Worm (Caenorhabditis elegans) whole organism, late embryonic: ENCODE measurements around the gene imp-3.

Source experiments
- C08G9.2 ChIP-seq: sonication (generic microtip); optimal IDR thresholded peaks from 2 replicates; lab custom pipeline; 2016; ENCODE audit warnings: mild to moderate bottlenecking, missing genetic modification characterization, moderate library complexity, missing compliant biosample characterization
- K02D7.2 ChIP-seq: sonication (generic microtip); optimal IDR thresholded peaks from 2 replicates; lab custom pipeline; 2017; ENCODE audit warnings: mild to moderate bottlenecking, missing genetic modification characterization, missing compliant biosample characterization
- ama-1 ChIP-seq: fragments of 150-350 bp; optimal IDR thresholded peaks from 2 replicates; lab custom pipeline; 2014
- ceh-14 ChIP-seq: sonication (generic microtip); optimal IDR thresholded peaks from 2 replicates; lab custom pipeline; 2016; ENCODE audit warnings: missing genotype, missing genetic modification characterization, missing compliant biosample characterization
- ceh-18 ChIP-seq: sonication (generic microtip); optimal IDR thresholded peaks from 2 replicates; lab custom pipeline; 2016; ENCODE audit warnings: missing genetic modification characterization, missing compliant biosample characterization
- ceh-19 ChIP-seq: fragments of 200-800 bp; sonication (Bioruptor generic); optimal IDR thresholded peaks from 2 replicates; lab custom pipeline; 2018; ENCODE audit warnings: mild to moderate bottlenecking, missing genetic modification characterization, missing compliant biosample characterization
- ceh-22 ChIP-seq: sonication (generic microtip); optimal IDR thresholded peaks from 2 replicates; lab custom pipeline; 2017; ENCODE audit warnings: missing biosample characterization, missing genetic modification characterization
- ceh-30 ChIP-seq: fragments of 150-350 bp; optimal IDR thresholded peaks from 2 replicates; lab custom pipeline; 2014; ENCODE audit warnings: missing biosample characterization, missing genetic modification characterization
- ceh-31 ChIP-seq: sonication (generic microtip); optimal IDR thresholded peaks from 2 replicates; lab custom pipeline; 2016; ENCODE audit warnings: missing genetic modification characterization, missing compliant biosample characterization
- ceh-45 ChIP-seq: fragments of 200-800 bp; sonication (Bioruptor generic); IDR thresholded peaks from 2 replicates; pipeline ENCODE4 v1.3.6; 2022; ENCODE audit warnings: missing genetic modification reagents, missing genetic modification characterization, missing compliant biosample characterization
- ceh-48 ChIP-seq: sonication (generic microtip); optimal IDR thresholded peaks from 2 replicates; lab custom pipeline; 2016; ENCODE audit warnings: missing genetic modification characterization, inconsistent platforms, missing compliant biosample characterization
- ceh-9 ChIP-seq: sonication (generic microtip); optimal IDR thresholded peaks from 2 replicates; lab custom pipeline; 2016; ENCODE audit warnings: mild to moderate bottlenecking, missing genetic modification characterization, inconsistent platforms, missing compliant biosample characterization
- che-1 ChIP-seq: sonication (generic microtip); optimal IDR thresholded peaks from 2 replicates; lab custom pipeline; 2016; ENCODE audit warnings: mild to moderate bottlenecking, missing genetic modification characterization, missing compliant biosample characterization
- dve-1 ChIP-seq: sonication (generic microtip); optimal IDR thresholded peaks from 2 replicates; lab custom pipeline; 2017; ENCODE audit warnings: antibody characterized with exemption, mild to moderate bottlenecking, missing genetic modification characterization, missing compliant biosample characterization
- fkh-10 ChIP-seq: fragments of 150-350 bp; optimal IDR thresholded peaks from 2 replicates; lab custom pipeline; 2014; ENCODE audit warnings: missing biosample characterization, missing genetic modification reagents, missing genetic modification characterization
- hlh-8 ChIP-seq: sonication (generic microtip); optimal IDR thresholded peaks from 2 replicates; lab custom pipeline; 2016; ENCODE audit warnings: missing genotype, missing genetic modification characterization, missing compliant biosample characterization
- lin-11 ChIP-seq: fragments of 200-800 bp; sonication (Bioruptor generic); optimal IDR thresholded peaks from 2 replicates; lab custom pipeline; 2018; ENCODE audit warnings: mild to moderate bottlenecking, missing genetic modification characterization, missing compliant biosample characterization
- mec-3 ChIP-seq: sonication (generic microtip); optimal IDR thresholded peaks from 2 replicates; lab custom pipeline; 2016; ENCODE audit warnings: borderline replicate concordance, missing genetic modification characterization, missing compliant biosample characterization
- nhr-11 ChIP-seq: fragments of 150-350 bp; optimal IDR thresholded peaks from 2 replicates; lab custom pipeline; 2014; ENCODE audit warnings: missing biosample characterization, missing genetic modification characterization
- nhr-232 ChIP-seq: sonication (generic microtip); optimal IDR thresholded peaks from 2 replicates; lab custom pipeline; 2016; ENCODE audit warnings: missing genetic modification characterization, missing compliant biosample characterization
- pat-9 ChIP-seq: fragments of 200-800 bp; sonication (Bioruptor generic); optimal IDR thresholded peaks from 2 replicates; lab custom pipeline; 2018; ENCODE audit warnings: mild to moderate bottlenecking, missing genetic modification characterization, moderate library complexity, missing compliant biosample characterization
- pax-1 ChIP-seq: fragments of 150-350 bp; optimal IDR thresholded peaks from 2 replicates; lab custom pipeline; 2014; ENCODE audit warnings: missing biosample characterization, missing genetic modification characterization
- pqm-1 ChIP-seq: sonication (generic microtip); optimal IDR thresholded peaks from 2 replicates; lab custom pipeline; 2016; ENCODE audit warnings: missing genetic modification characterization, missing compliant biosample characterization
- rnt-1 ChIP-seq: sonication (generic microtip); optimal IDR thresholded peaks from 2 replicates; lab custom pipeline; 2016; ENCODE audit warnings: missing genetic modification characterization, missing compliant biosample characterization
- sdc-2 ChIP-seq: sonication (generic microtip); optimal IDR thresholded peaks from 2 replicates; lab custom pipeline; 2016; ENCODE audit warnings: missing genotype, missing genetic modification characterization, missing compliant biosample characterization
- sox-2 ChIP-seq: fragments of 200-800 bp; sonication (Bioruptor generic); IDR thresholded peaks from 2 replicates; pipeline ENCODE4 v1.3.6; 2022; ENCODE audit warnings: missing genetic modification reagents, missing genetic modification characterization, missing compliant biosample characterization
- tbx-7 ChIP-seq: sonication (generic microtip); optimal IDR thresholded peaks from 2 replicates; lab custom pipeline; 2016; ENCODE audit warnings: missing genotype, missing genetic modification characterization, missing compliant biosample characterization
- ttx-3 ChIP-seq: sonication (generic microtip); optimal IDR thresholded peaks from 2 replicates; lab custom pipeline; 2016; ENCODE audit warnings: missing genetic modification reagents, missing genetic modification characterization, missing compliant biosample characterization
- unc-55 ChIP-seq: sonication (generic microtip); optimal IDR thresholded peaks from 2 replicates; lab custom pipeline; 2017; ENCODE audit warnings: missing biosample characterization, missing genetic modification reagents, missing genetic modification characterization
- unc-86 ChIP-seq: sonication (generic microtip); optimal IDR thresholded peaks from 2 replicates; lab custom pipeline; 2016; ENCODE audit warnings: missing genetic modification characterization, missing compliant biosample characterization

The imp-3 gene

DNA sequence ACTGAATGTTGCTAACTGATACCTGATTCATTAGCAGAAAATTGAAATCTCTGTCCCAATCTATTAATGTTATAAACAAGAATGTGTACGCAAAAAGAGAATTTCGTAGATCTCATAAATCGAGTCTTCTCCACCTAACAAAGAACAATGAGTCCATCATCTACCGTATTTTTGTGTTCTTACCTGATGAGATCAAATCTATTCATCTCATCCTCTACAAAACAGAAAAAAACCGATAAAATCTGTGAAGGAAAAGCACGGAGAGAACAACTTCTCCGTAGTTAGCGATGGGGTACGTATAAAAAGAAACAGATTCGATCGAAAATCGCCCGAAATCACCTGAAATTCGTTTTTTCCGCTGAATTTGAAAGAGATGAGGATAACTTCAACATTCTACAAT lies 19.2 kb upstream of the imp-3 start, which contains the start of gene C33H5.1:
Gene C33H5.1, plus strand, starts transcription at position 330 of the 400 bp plus-strand sequence.
- TF ChIP-seq nhr-11 (tag; lab: Kevin White, UChicago) = no peak
- no peak for TF ChIP-seq K02D7.2 (tag; lab: Kevin White, UChicago)
- TF ChIP-seq ceh-19 = no peak
- no peak for TF ChIP-seq mec-3
- no peak for TF ChIP-seq hlh-8
- TF ChIP-seq tbx-7 = no peak
- no peak for TF ChIP-seq rnt-1
- TF ChIP-seq ceh-30 = no peak
- no peak for TF ChIP-seq nhr-232 (tag; lab: Kevin White, UChicago)
- no peak for TF ChIP-seq ceh-18 (tag; lab: Kevin White, UChicago)
- no peak for TF ChIP-seq C08G9.2
- TF ChIP-seq sdc-2 (tag; lab: Kevin White, UChicago) = no peak
- no peak for TF ChIP-seq dve-1 (tag; lab: Kevin White, UChicago)
- no peak for TF ChIP-seq ceh-9 (tag; lab: Kevin White, UChicago)
- TF ChIP-seq, all 69 proteins: peak for 0

DNA sequence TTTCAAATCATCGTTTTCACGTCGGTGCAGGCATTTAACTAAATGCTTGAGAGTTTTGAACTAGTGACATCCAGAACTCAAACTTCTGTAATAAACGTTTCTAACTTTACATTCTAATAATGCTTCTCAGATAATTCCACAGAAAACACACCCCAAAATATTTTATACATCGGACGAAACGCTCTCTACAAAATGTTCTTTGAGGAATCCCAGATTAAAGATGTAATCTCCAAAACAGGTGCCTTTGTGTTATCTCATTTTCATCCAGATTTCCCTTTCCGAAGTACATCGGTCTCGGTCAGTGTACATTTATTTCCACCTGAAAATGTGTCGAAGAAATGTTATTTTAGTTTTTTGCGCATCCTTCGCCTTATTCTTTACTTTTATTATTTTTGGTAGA lies 15.3 kb upstream of the imp-3 start, which contains the start of gene C33H5.2:
Gene C33H5.2, plus strand, starts transcription at position 301 of the 400 bp plus-strand sequence.
- TF ChIP-seq unc-55 (no peak), ceh-30 (no peak), che-1 (tag; lab: Kevin White, UChicago) (no peak), nhr-232 (tag; lab: Kevin White, UChicago) (no peak), nhr-11 (tag; lab: Kevin White, UChicago) (no peak), pax-1 (tag; lab: Kevin White, UChicago) (no peak), ceh-22 (tag; lab: Kevin White, UChicago) (no peak), pqm-1 (tag; lab: Kevin White, UChicago) (no peak), tbx-7 (no peak), sox-2 (GFP tag; lab: Robert Waterston, UW) (no peak)

DNA sequence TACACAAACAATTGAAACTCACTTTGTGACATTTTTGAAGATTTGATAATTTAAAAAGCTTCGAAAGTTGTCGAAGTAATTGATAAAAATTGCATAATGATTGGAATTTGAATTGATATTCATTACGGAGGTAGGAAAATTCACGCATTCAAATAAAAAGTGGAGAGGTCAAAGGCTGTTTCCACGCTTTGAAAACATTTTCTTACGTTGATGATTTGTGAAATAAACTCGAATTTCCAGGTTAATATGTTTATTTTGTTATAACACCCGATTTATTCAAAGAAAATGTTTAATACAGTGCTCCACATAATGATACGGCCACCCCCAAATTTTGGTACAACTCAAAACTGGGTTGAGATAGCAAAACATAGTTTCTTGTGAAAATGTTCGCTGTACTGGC lies 13.8 kb upstream of the imp-3 start, which contains the start of gene C33H5.16:
Gene C33H5.16, minus strand, starts transcription at position 101 of the 400 bp plus-strand sequence.
- TF ChIP-seq ceh-31 (no peak), rnt-1 (no peak), fkh-10 (no peak)

DNA sequence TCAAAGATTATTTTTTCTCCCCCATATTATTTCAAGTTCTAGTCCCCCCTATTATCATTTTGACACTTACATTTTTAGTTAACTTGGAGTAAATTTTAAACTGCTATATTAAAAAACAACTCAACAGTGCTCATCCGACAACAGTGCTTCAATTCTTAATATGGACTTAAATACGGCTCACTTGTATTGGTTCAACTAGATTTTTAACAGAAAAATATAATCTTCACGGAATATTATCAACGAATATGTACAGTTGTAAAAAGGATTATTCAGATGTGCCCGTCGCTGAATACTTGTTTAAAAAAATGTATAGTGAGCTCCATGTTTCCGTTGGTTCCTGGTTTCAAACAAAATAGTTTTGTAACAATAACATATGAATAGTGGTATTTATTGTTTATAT lies 10.9 kb upstream of the imp-3 start:
- TF ChIP-seq unc-55 (no peak), ceh-45 (no peak), tbx-7 (no peak), ceh-48 (tag; lab: Kevin White, UChicago) (no peak), fkh-10 (no peak), lin-11 (no peak)

DNA sequence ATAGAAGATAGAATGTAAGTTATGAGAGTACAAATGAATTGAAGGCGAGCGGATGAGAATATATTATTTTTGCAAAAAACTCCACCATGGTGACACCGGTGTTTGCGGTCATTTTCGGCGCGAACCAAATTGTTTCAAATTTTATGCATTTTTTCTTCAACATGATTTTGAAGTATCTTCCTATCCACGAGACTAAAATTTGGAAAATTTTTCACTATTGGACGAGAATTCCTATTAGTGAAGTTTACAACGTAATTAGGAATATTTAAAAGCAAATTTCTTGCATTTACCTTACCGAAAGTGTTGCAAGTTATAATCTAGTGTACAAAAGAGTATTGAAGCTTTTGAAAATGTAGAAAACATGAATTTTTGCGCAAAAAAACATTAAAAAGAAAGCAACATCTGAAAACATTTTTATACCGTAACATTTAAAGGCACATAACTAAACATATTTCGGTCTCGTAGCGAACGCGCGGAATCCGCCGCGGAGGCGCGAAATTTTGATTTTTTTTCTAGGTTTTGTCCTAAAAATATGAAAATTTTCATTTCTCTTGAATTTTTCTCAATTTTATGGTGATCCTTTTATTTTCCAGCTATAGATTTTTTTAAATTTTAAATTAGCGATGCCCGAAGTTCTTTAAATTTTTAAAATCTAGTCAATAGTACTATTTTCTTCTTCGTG lies 7.2 kb upstream of the imp-3 start, which contains the start of gene sgo-1:
Gene sgo-1, minus strand, starts transcription at position 51 of the 682 bp plus-strand sequence.
- no peak for TF ChIP-seq ceh-14 (tag; lab: Kevin White, UChicago)
- TF ChIP-seq ama-1 (lab: Kevin White, UChicago) = no peak
- no peak for TF ChIP-seq pat-9 (tag; lab: Kevin White, UChicago)

DNA sequence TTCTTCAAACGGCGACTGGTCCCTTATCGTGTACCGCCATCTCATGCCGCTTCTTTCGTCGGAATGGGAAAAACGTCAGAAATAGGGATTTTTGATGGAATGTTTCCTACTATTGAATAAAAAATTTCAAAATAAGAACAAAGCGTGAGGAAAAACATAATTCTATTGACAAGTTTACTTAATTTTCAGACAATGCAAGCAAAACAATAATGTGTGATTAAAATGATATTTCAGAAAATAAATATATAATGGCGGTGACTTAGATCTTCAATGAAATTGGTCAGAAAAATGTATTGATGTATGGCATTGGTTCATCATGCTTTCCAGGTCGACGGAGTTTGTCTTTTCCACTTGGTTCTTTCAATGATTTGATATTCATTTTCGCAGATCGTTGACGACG lies 5.3 kb upstream of the imp-3 start, which contains the start of gene ntp-1:
Gene ntp-1, minus strand, starts transcription at position 101 of the 400 bp plus-strand sequence.
- no peak for TF ChIP-seq ceh-48 (tag; lab: Kevin White, UChicago)
- TF ChIP-seq nhr-232 (tag; lab: Kevin White, UChicago) = no peak
- TF ChIP-seq ttx-3 (tag; lab: Kevin White, UChicago) = no peak
- TF ChIP-seq unc-86 (tag; lab: Kevin White, UChicago) = no peak
- no peak for TF ChIP-seq pqm-1 (tag; lab: Kevin White, UChicago)
- no peak for TF ChIP-seq C08G9.2
